Fruit fly (Drosophila melanogaster) Kc167 (cell line): ENCODE measurements around the gene Sfp65A.

ENCODE experiments used
- Sin3A ChIP-seq: fragments of >200 bp; optimal IDR thresholded peaks from 2 replicates; lab custom pipeline; 2018; ENCODE audit warnings: missing external identifiers
- h ChIP-seq: fragments of >200 bp; optimal IDR thresholded peaks from 3 replicates; lab custom pipeline; 2018; ENCODE audit warnings: missing external identifiers

dm6 chr3L:6309726-6310125 is 40.4 kb upstream of the Sfp65A start:
- TF ChIP-seq Sin3A (lab: Kevin White, UChicago): no peak
- no peak for TF ChIP-seq h
